Worm (Caenorhabditis elegans): ENCODE data around the gene K11H12.3.

Gene K11H12.3

DNA sequence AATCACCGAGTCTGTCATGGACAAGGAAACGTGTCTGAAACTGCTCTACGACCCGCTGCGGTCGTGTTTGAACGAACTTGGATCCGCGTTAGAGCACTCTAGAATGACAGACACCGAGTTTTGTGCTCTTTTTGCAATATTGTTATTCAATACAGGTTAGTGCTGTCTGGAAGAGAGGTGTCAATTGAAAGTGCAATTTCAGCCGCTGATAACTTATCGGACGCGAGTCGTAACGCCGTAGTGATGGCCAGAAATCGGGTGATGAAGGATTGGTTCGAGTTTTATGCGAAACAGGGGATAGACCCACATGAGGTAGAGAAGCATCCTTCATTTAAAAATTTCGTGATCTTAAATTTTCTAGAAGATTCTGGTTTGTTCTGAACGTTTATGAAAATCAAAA is 41.4 kb downstream of the K11H12.3 start:
- TF ChIP-seq lir-3 (tag; optimal IDR thresholded peaks at IDR 0.05): no peak
- 0 out of 2 replicates have a peak, but pooled peaks have one; percentile 13 for TF ChIP-seq madf-9 (GFP tag; conservative IDR thresholded peaks at IDR 0.05)
- TF ChIP-seq hlh-11 (tag; optimal IDR thresholded peaks at IDR 0.05): peak; percentile 20
- TF ChIP-seq D1046.2 (GFP tag; IDR thresholded peaks at IDR 0.05): 0 out of 2 replicates have a peak, but pooled peaks have one; percentile 23
- peak; percentile 74 for TF ChIP-seq dmd-6 (GFP tag; IDR thresholded peaks at IDR 0.05)
- TF ChIP-seq duxl-1 (tag; optimal IDR thresholded peaks at IDR 0.05; ENCODE audit: poor library complexity): no peak
- no peak for TF ChIP-seq ZK337.2 (GFP tag; IDR thresholded peaks at IDR 0.05)
- TF ChIP-seq nhr-77 (tag; optimal IDR thresholded peaks at IDR 0.05): no peak
- no peak for TF ChIP-seq daf-16 (GFP tag; optimal IDR thresholded peaks at IDR 0.05)
- TF ChIP-seq daf-16 (tag; optimal IDR thresholded peaks at IDR 0.05): peak; percentile 42
- TF ChIP-seq Y5F2A.4 (GFP tag; optimal IDR thresholded peaks at IDR 0.05): no peak

DNA sequence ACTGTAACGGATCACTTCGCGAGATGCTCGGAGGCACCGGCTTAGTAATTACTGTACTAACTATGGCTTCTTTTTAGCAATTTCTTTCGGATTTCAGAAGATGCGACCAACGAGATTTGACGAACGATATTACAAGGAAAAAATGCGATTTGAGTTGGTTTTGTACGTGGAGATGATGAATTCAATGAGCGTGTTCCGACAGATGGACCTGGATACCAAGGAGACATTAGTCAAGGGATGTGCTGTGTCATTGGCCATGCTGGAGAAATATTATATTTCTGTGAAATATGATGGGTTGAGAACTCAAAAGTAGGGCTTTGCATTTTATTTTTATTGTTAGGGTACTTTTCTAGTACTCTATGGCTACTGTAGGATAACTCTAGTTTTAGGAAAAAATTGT is 42.7 kb downstream of the K11H12.3 start:
- TF ChIP-seq nhr-111 (GFP tag; optimal IDR thresholded peaks at IDR 0.05) (no peak), aly-2 (tag; optimal IDR thresholded peaks at IDR 0.05) (no peak), unc-62 (GFP tag; optimal IDR thresholded peaks at IDR 0.05 in 1 of 2) (peak in 1 of 2 experiments; percentile 46), unc-62 (tag; optimal IDR thresholded peaks at IDR 0.05) (no peak), F26F4.8 (GFP tag; conservative IDR thresholded peaks at IDR 0.05) (no peak), attf-4 (tag; optimal IDR thresholded peaks at IDR 0.05) (no peak), skn-1 (tag; optimal IDR thresholded peaks at IDR 0.05) (no peak), nhr-41 (GFP tag; IDR thresholded peaks at IDR 0.05) (no peak), aha-1 (tag) (peak; percentile 95), nhr-76 (tag; optimal IDR thresholded peaks at IDR 0.05) (no peak), T20F7.1 (GFP tag; optimal IDR thresholded peaks at IDR 0.05) (no peak), pqm-1 (tag; optimal IDR thresholded peaks at IDR 0.05) (no peak), unc-130 (GFP tag; optimal IDR thresholded peaks at IDR 0.05) (no peak)

DNA sequence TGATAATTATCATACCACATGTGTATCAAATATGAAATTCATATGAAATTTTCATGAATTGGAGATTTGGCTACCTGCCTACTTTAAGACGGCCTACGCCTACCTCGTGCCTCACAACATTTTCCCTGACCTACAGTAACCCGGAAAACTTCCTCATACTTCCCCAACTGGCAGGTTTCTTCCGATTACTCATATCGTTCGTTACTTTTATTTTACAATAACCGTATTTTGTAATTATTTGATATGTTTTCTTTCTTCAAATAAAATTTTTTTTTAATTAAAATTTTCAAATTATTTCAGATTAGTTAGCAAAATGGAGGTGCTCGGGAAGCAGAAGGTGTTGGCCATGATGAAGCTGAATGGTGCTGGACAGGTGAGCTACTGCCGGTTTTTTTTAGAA is 46.0 kb downstream of the K11H12.3 start, which contains the start of gene nhr-76:
nhr-76 (plus strand) TSS at position 301 of the 400 bp plus-strand sequence.
- no peak for TF ChIP-seq nhr-10 (tag; optimal IDR thresholded peaks at IDR 0.05)
- TF ChIP-seq Y75B8A.6 (GFP tag; IDR thresholded peaks at IDR 0.05): no peak
- TF ChIP-seq mep-1 (tag; optimal IDR thresholded peaks at IDR 0.05): no peak
- no peak for TF ChIP-seq lin-1 (GFP tag; IDR thresholded peaks at IDR 0.05)
- no peak for TF ChIP-seq zfp-3 (GFP tag; conservative IDR thresholded peaks at IDR 0.05)
- TF ChIP-seq rbr-2 (tag; optimal IDR thresholded peaks at IDR 0.05): no peak
- no peak for TF ChIP-seq hif-1 (tag; optimal IDR thresholded peaks at IDR 0.05)

DNA sequence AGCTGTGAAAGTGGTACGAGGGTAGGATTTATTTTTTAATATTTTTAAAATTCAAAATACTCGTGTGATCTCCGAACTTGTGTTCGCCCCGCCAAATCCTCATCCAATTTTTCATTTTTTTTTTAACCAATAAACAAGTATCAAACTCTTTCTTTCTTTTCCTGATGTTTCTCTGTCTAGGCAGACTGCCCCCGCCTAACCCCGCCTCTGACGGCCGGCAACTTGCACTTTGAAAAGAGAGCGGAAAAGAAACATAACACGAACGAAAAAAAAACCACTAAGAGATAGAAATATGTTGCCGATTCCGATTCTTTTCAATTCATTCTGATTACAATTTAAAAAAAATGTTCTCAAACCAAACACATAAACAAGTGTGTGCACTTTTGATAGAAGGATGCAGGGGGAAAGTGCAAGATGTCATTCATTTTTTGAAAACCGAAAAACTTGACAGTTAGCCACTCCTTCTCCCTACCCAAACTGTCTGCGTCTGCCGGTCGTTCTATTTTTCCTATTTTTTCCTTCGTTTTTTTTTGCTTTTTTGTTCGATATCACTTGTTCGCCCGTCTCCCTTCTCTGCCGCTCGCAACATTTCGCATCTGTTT is 47.2 kb downstream of the K11H12.3 start:
- TF ChIP-seq nhr-76 (tag; optimal IDR thresholded peaks at IDR 0.05) (peak; percentile 91), dve-1 (tag; optimal IDR thresholded peaks at IDR 0.05; ENCODE audit: insufficient read depth) (peak; percentile 39), dmd-9 (GFP tag; IDR thresholded peaks at IDR 0.05) (no peak), aly-2 (tag; optimal IDR thresholded peaks at IDR 0.05) (no peak), dmd-6 (GFP tag; IDR thresholded peaks at IDR 0.05) (peak; percentile 83), tra-1 (GFP tag; IDR thresholded peaks at IDR 0.05) (0 out of 2 replicates have a peak, but pooled peaks have one; percentile 22), daf-16 (GFP tag; optimal IDR thresholded peaks at IDR 0.05) (peak in 1 of 2 experiments; percentile 36), daf-16 (tag; optimal IDR thresholded peaks at IDR 0.05) (peak; percentile 43), nhr-28 (tag; optimal IDR thresholded peaks at IDR 0.05) (peak; percentile 43), hlh-11 (tag; optimal IDR thresholded peaks at IDR 0.05) (peak; percentile 44), snpc-4 (tag; optimal IDR thresholded peaks at IDR 0.05) (no peak), madf-5 (GFP tag; IDR thresholded peaks at IDR 0.05) (no peak), unc-62 (GFP tag; optimal IDR thresholded peaks at IDR 0.05 in 1 of 2) (peak in 1 of 2 experiments; percentile 93), unc-62 (tag; optimal IDR thresholded peaks at IDR 0.05) (no peak)

All from whole organism, L4 larva.